Worm (Caenorhabditis elegans): Measurements from ENCODE around the gene F46H5.3.

Gene F46H5.3

ce11 chrX:7284724-7285184, 46.3 kb upstream of the F46H5.3 start (continued):
- no peak for TF ChIP-seq fkh-4 (tag; optimal IDR thresholded peaks at IDR 0.05; ENCODE audit: borderline replicate concordance)
- no peak for TF ChIP-seq ceh-88 (GFP tag; IDR thresholded peaks at IDR 0.05)
- peak; percentile 29 for TF ChIP-seq xbp-1 (tag; optimal IDR thresholded peaks at IDR 0.05)
- no peak for TF ChIP-seq ceh-63 (GFP tag; optimal IDR thresholded peaks at IDR 0.05)
- TF ChIP-seq lin-13 (GFP tag; optimal IDR thresholded peaks at IDR 0.05), result no peak
- no peak for TF ChIP-seq alr-1 (tag; optimal IDR thresholded peaks at IDR 0.05; ENCODE audit: borderline replicate concordance)
- no peak for TF ChIP-seq nhr-76 (tag; optimal IDR thresholded peaks at IDR 0.05)
- peak; percentile 44 for TF ChIP-seq dsc-1 (tag; optimal IDR thresholded peaks at IDR 0.05)
- no peak for TF ChIP-seq lir-3 (tag; optimal IDR thresholded peaks at IDR 0.05; ENCODE audit: poor library complexity)
- no peak for TF ChIP-seq nhr-12 (tag; optimal IDR thresholded peaks at IDR 0.05)
- no peak for TF ChIP-seq hlh-17 (GFP tag; optimal IDR thresholded peaks at IDR 0.05; ENCODE audit: borderline replicate concordance)
- TF ChIP-seq mep-1 (tag; optimal IDR thresholded peaks at IDR 0.05), result peak; percentile 41
- TF ChIP-seq mab-9 (GFP tag; IDR thresholded peaks at IDR 0.05), result no peak
- no peak for TF ChIP-seq ztf-11 (tag; optimal IDR thresholded peaks at IDR 0.05)
- TF ChIP-seq tbx-2 (tag; optimal IDR thresholded peaks at IDR 0.05), result peak; percentile 67
- no peak for TF ChIP-seq hpl-2 (GFP tag; optimal IDR thresholded peaks at IDR 0.05)
- TF ChIP-seq unc-98 (GFP tag; IDR thresholded peaks at IDR 0.05), result no peak
- TF ChIP-seq C16A3.4 (tag; optimal IDR thresholded peaks at IDR 0.05), result peak; percentile 1
- TF ChIP-seq isw-1 (GFP tag; IDR thresholded peaks at IDR 0.05), result peak; percentile 33; the same call in 1 of the 2 replicates
- TF ChIP-seq C04F5.9 (tag; optimal IDR thresholded peaks at IDR 0.05), result no peak
- peak; percentile 48 for TF ChIP-seq swsn-7 (tag; optimal IDR thresholded peaks at IDR 0.05)
- no peak for TF ChIP-seq ceh-8 (GFP tag; optimal IDR thresholded peaks at IDR 0.05)
- no peak for TF ChIP-seq unc-130 (tag; optimal IDR thresholded peaks at IDR 0.05)
- TF ChIP-seq nhr-77 (tag; optimal IDR thresholded peaks at IDR 0.05), result peak; percentile 27
- no peak for TF ChIP-seq vab-15 (tag; optimal IDR thresholded peaks at IDR 0.05)
- TF ChIP-seq nhr-85 (tag), result no peak
- no peak for TF ChIP-seq F16B12.6 (tag; optimal IDR thresholded peaks at IDR 0.05)
- no peak for TF ChIP-seq nhr-237 (tag; optimal IDR thresholded peaks at IDR 0.05)
- TF ChIP-seq zip-4 (GFP tag; optimal IDR thresholded peaks at IDR 0.05), result no peak
- TF ChIP-seq unc-30 (tag; optimal IDR thresholded peaks at IDR 0.05), result no peak
- TF ChIP-seq lin-35 (GFP tag; optimal IDR thresholded peaks at IDR 0.05), result peak in 1 of 2 experiments; percentile 4
- TF ChIP-seq skn-1 (tag; optimal IDR thresholded peaks at IDR 0.05), result no peak
- TF ChIP-seq elt-3 (tag; optimal IDR thresholded peaks at IDR 0.05), result no peak
- no peak for TF ChIP-seq pax-3 (tag; optimal IDR thresholded peaks at IDR 0.05)
- TF ChIP-seq pag-3 (tag; optimal IDR thresholded peaks at IDR 0.05; ENCODE audit: borderline replicate concordance, insufficient read depth), result no peak
- TF ChIP-seq fos-1 (tag; optimal IDR thresholded peaks at IDR 0.05), result peak; percentile 7
- no peak for TF ChIP-seq mef-2 (tag; optimal IDR thresholded peaks at IDR 0.05)
- no peak for TF ChIP-seq irx-1 (tag; optimal IDR thresholded peaks at IDR 0.05)
- TF ChIP-seq mdl-1 (tag; optimal IDR thresholded peaks at IDR 0.05), result no peak
- TF ChIP-seq dpl-1 (GFP tag; optimal IDR thresholded peaks at IDR 0.05), result no peak
- TF ChIP-seq nhr-47 (tag; optimal IDR thresholded peaks at IDR 0.05), result peak; percentile 59
- peak; percentile 31 for TF ChIP-seq snu-23 (GFP tag; optimal IDR thresholded peaks at IDR 0.05)
- no peak for TF ChIP-seq sup-37 (GFP tag; optimal IDR thresholded peaks at IDR 0.05)

ce11 chrX:7283136-7283535, 44.7 kb upstream of the F46H5.3 start:
- TF ChIP-seq C16A3.4 (tag; optimal IDR thresholded peaks at IDR 0.05) (no peak), vab-15 (tag; optimal IDR thresholded peaks at IDR 0.05) (no peak), nhr-77 (tag; optimal IDR thresholded peaks at IDR 0.05) (no peak), ceh-82 (tag; optimal IDR thresholded peaks at IDR 0.05) (no peak), egl-27 (tag; optimal IDR thresholded peaks at IDR 0.05) (no peak), nhr-19 (GFP tag; conservative IDR thresholded peaks at IDR 0.05) (no peak), fos-1 (tag; optimal IDR thresholded peaks at IDR 0.05) (no peak), ama-1 (optimal IDR thresholded peaks at IDR 0.05) (no peak), Y116A8C.19 (tag; optimal IDR thresholded peaks at IDR 0.05; ENCODE audit: borderline replicate concordance) (no peak), fkh-8 (tag; optimal IDR thresholded peaks at IDR 0.05) (no peak), xbp-1 (tag; optimal IDR thresholded peaks at IDR 0.05) (no peak), F16B12.6 (tag; optimal IDR thresholded peaks at IDR 0.05) (no peak), ets-5 (GFP tag; IDR thresholded peaks at IDR 0.05) (no peak), mab-9 (GFP tag; IDR thresholded peaks at IDR 0.05) (no peak), hlh-4 (tag; optimal IDR thresholded peaks at IDR 0.05) (no peak), lin-15B (tag; optimal IDR thresholded peaks at IDR 0.05) (no peak), unc-86 (tag; optimal IDR thresholded peaks at IDR 0.05) (no peak)
